Worm (Caenorhabditis elegans): ENCODE data around the gene C18A11.2.

Gene C18A11.2

ce11 chrX:8060823-8061222, 6.5 kb upstream of the C18A11.2 start, which contains the start of gene C18A11.3:
TSS of gene C18A11.3 (plus strand) at chrX:8061123.
- TF ChIP-seq C38D4.7 (GFP tag; optimal IDR thresholded peaks at IDR 0.05), result no peak
- no peak for TF ChIP-seq unc-42 (tag; optimal IDR thresholded peaks at IDR 0.05)
- TF ChIP-seq ceh-6 (GFP tag; optimal IDR thresholded peaks at IDR 0.05), result no peak
- TF ChIP-seq ceh-34 (tag; optimal IDR thresholded peaks at IDR 0.05), result no peak

DNA sequence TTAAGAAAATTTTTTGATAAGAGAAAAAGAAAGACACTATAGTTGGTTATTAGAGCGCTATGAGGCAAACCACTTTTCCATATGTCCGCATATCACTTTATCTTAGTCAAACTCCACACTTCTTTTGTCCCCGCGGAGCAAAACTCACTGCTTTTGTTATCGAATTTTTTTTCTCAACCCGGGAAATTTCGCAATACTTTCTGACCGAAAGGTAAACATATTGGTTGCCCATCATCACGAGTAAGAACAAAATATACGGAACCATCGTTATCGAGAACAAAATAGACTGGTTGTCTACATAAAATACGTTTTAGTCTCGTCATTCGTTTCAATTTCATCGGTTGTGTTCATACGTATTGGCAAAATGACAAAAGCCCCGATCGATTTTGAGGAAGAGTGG, 1.9 kb downstream of the C18A11.2 start, which contains the start of gene C18A11.1:
TSS of gene C18A11.1 (plus strand) at position 36 of the 400 bp plus-strand sequence.
- TF ChIP-seq lin-11 (tag; optimal IDR thresholded peaks at IDR 0.05), result no peak
- no peak for TF ChIP-seq madf-2 (tag; optimal IDR thresholded peaks at IDR 0.05)
- TF ChIP-seq pha-4 (tag; optimal IDR thresholded peaks at IDR 0.05), result no peak
- no peak for TF ChIP-seq nfya-1 (tag; optimal IDR thresholded peaks at IDR 0.05)

- TF ChIP-seq ceh-34 (tag; optimal IDR thresholded peaks at IDR 0.05) (no peak), sox-2 (GFP tag; IDR thresholded peaks at IDR 0.05) (no peak), pat-9 (tag; optimal IDR thresholded peaks at IDR 0.05) (no peak), hlh-15 (tag; optimal IDR thresholded peaks at IDR 0.05) (no peak), lin-11 (tag; optimal IDR thresholded peaks at IDR 0.05) (no peak), tbx-2 (tag; optimal IDR thresholded peaks at IDR 0.05) (no peak), rnt-1 (tag; optimal IDR thresholded peaks at IDR 0.05) (no peak), pha-4 (tag; optimal IDR thresholded peaks at IDR 0.05) (no peak), pag-3 (tag; optimal IDR thresholded peaks at IDR 0.05; ENCODE audit: borderline replicate concordance) (no peak), tbx-7 (tag; optimal IDR thresholded peaks at IDR 0.05) (no peak), nfya-1 (tag; optimal IDR thresholded peaks at IDR 0.05) (no peak), ceh-14 (tag; optimal IDR thresholded peaks at IDR 0.05) (no peak)
These were observed 7.2 kb downstream of the C18A11.2 start for ce11 chrX:8074527-8074926.

- TF ChIP-seq odd-2 (tag; optimal IDR thresholded peaks at IDR 0.05), result no peak
- no peak for TF ChIP-seq tbx-7 (tag; optimal IDR thresholded peaks at IDR 0.05)
- no peak for TF ChIP-seq ceh-48 (tag; optimal IDR thresholded peaks at IDR 0.05)
- no peak for TF ChIP-seq C38D4.7 (GFP tag; optimal IDR thresholded peaks at IDR 0.05)
- no peak for TF ChIP-seq ceh-6 (GFP tag; optimal IDR thresholded peaks at IDR 0.05)
- no peak for TF ChIP-seq pha-2 (tag; optimal IDR thresholded peaks at IDR 0.05)
- no peak for TF ChIP-seq ttx-3 (tag; optimal IDR thresholded peaks at IDR 0.05)
- TF ChIP-seq npax-4 (tag; optimal IDR thresholded peaks at IDR 0.05), result no peak
- no peak for TF ChIP-seq sdc-2 (tag; optimal IDR thresholded peaks at IDR 0.05)
- TF ChIP-seq unc-3 (GFP tag; conservative IDR thresholded peaks at IDR 0.05), result no peak
- no peak for TF ChIP-seq unc-3 (tag; optimal IDR thresholded peaks at IDR 0.05)
- TF ChIP-seq tbx-2 (tag; optimal IDR thresholded peaks at IDR 0.05), result no peak
- TF ChIP-seq pax-1 (tag; optimal IDR thresholded peaks at IDR 0.05), result no peak
- no peak for TF ChIP-seq pros-1 (tag; optimal IDR thresholded peaks at IDR 0.05)
- TF ChIP-seq elt-4 (tag; optimal IDR thresholded peaks at IDR 0.05), result no peak
- TF ChIP-seq unc-55 (GFP tag; optimal IDR thresholded peaks at IDR 0.05), result no peak
These were observed 10.4 kb downstream of the C18A11.2 start, which contains the start of gene C46F2.1 for ce11 chrX:8077748-8078147. TSS of gene C46F2.1 (plus strand) at chrX:8078048.

ce11 chrX:8078374-8078773, 11.0 kb downstream of the C18A11.2 start:
- TF ChIP-seq K09A11.1 (tag; optimal IDR thresholded peaks at IDR 0.05; ENCODE audit: insufficient read depth) (no peak), fkh-6 (tag; optimal IDR thresholded peaks at IDR 0.05) (no peak), pax-1 (tag; optimal IDR thresholded peaks at IDR 0.05) (no peak), unc-55 (GFP tag; optimal IDR thresholded peaks at IDR 0.05) (no peak), elt-2 (tag; optimal IDR thresholded peaks at IDR 0.05) (no peak), mec-3 (tag; optimal IDR thresholded peaks at IDR 0.05; ENCODE audit: borderline replicate concordance) (no peak), ets-4 (tag; optimal IDR thresholded peaks at IDR 0.05) (no peak), pros-1 (tag; optimal IDR thresholded peaks at IDR 0.05) (no peak), pha-2 (tag; optimal IDR thresholded peaks at IDR 0.05) (no peak), C08G9.2 (tag; optimal IDR thresholded peaks at IDR 0.05) (no peak), Y22D7AL.16 (tag; optimal IDR thresholded peaks at IDR 0.05) (no peak)
